Worm (Caenorhabditis elegans): ENCODE measurements around the gene gln-1.

Gene gln-1

ce11 chrX:6059163-6059782 is 1.2 kb downstream of the gln-1 start (continued):
- TF ChIP-seq zfp-3 (GFP tag; conservative IDR thresholded peaks at IDR 0.05) (no peak), hlh-11 (tag; optimal IDR thresholded peaks at IDR 0.05) (peak; percentile 64)

ce11 chrX:6064385-6064784 is 6.3 kb downstream of the gln-1 start:
- no peak for TF ChIP-seq pqm-1 (tag; optimal IDR thresholded peaks at IDR 0.05)
- no peak for TF ChIP-seq ceh-20 (GFP tag; IDR thresholded peaks at IDR 0.05)
- TF ChIP-seq dmd-8 (GFP tag; IDR thresholded peaks at IDR 0.05): no peak
- no peak for TF ChIP-seq nhr-102 (tag; optimal IDR thresholded peaks at IDR 0.05)
- TF ChIP-seq mdl-1 (tag; optimal IDR thresholded peaks at IDR 0.05): peak in 1 of 2 experiments; percentile 23
- no peak for TF ChIP-seq snpc-4 (tag; optimal IDR thresholded peaks at IDR 0.05)
- no peak for TF ChIP-seq tag-97 (GFP tag; IDR thresholded peaks at IDR 0.05)
- no peak for TF ChIP-seq ZK546.5 (tag; optimal IDR thresholded peaks at IDR 0.05)
- no peak for TF ChIP-seq lin-1 (GFP tag; IDR thresholded peaks at IDR 0.05)
- no peak for TF ChIP-seq zag-1 (tag; optimal IDR thresholded peaks at IDR 0.05)
- TF ChIP-seq hlh-30 (tag; optimal IDR thresholded peaks at IDR 0.05; ENCODE audit: insufficient read depth): peak; percentile 9
- no peak for TF ChIP-seq dpl-1 (GFP tag; optimal IDR thresholded peaks at IDR 0.05)
- peak; percentile 25 for TF ChIP-seq hlh-11 (tag; optimal IDR thresholded peaks at IDR 0.05)
- no peak for TF ChIP-seq zip-2 (tag; optimal IDR thresholded peaks at IDR 0.05)

- no peak for TF ChIP-seq F37D6.2 (tag; optimal IDR thresholded peaks at IDR 0.05)
- no peak for TF ChIP-seq nhr-6 (tag; optimal IDR thresholded peaks at IDR 0.05)
- TF ChIP-seq unc-130 (GFP tag; optimal IDR thresholded peaks at IDR 0.05): no peak
- no peak for TF ChIP-seq nhr-10 (tag; optimal IDR thresholded peaks at IDR 0.05)
- TF ChIP-seq unc-62 (GFP tag; optimal IDR thresholded peaks at IDR 0.05 in 1 of 2): peak in 1 of 2 experiments; percentile 92
- TF ChIP-seq unc-62 (tag; optimal IDR thresholded peaks at IDR 0.05): no peak
- no peak for TF ChIP-seq dmd-8 (GFP tag; IDR thresholded peaks at IDR 0.05)
- no peak for TF ChIP-seq nhr-25 (tag; optimal IDR thresholded peaks at IDR 0.05; ENCODE audit: borderline replicate concordance, insufficient read depth)
Measured at ce11 chrX:6065936-6066452, 7.9 kb downstream of the gln-1 start, which contains the start of gene ptr-4. TSS of gene ptr-4 (minus strand) at chrX:6065986.

ce11 chrX:6066618-6067017 is 8.6 kb downstream of the gln-1 start:
- TF ChIP-seq egl-43 (GFP tag; IDR thresholded peaks at IDR 0.05) (no peak), unc-39 (tag; optimal IDR thresholded peaks at IDR 0.05) (no peak), mxl-3 (GFP tag; optimal IDR thresholded peaks at IDR 0.05) (no peak), vab-7 (GFP tag; IDR thresholded peaks at IDR 0.05) (no peak), nhr-10 (tag; optimal IDR thresholded peaks at IDR 0.05) (no peak), lim-7 (GFP tag; IDR thresholded peaks at IDR 0.05) (no peak), lin-13 (GFP tag; optimal IDR thresholded peaks at IDR 0.05) (no peak), ceh-32 (tag; optimal IDR thresholded peaks at IDR 0.05; ENCODE audit: poor library complexity) (no peak)

- no peak for TF ChIP-seq nhr-6 (tag; optimal IDR thresholded peaks at IDR 0.05)
- TF ChIP-seq aly-2 (tag; optimal IDR thresholded peaks at IDR 0.05): no peak
- TF ChIP-seq daf-19 (GFP tag; conservative IDR thresholded peaks at IDR 0.05): no peak
- no peak for TF ChIP-seq ZK546.5 (tag; optimal IDR thresholded peaks at IDR 0.05)
- TF ChIP-seq lsy-2 (tag; optimal IDR thresholded peaks at IDR 0.05): no peak
- no peak for TF ChIP-seq ama-1 (optimal IDR thresholded peaks at IDR 0.05)
- no peak for TF ChIP-seq ceh-28 (tag; optimal IDR thresholded peaks at IDR 0.05)
- TF ChIP-seq ceh-32 (tag; optimal IDR thresholded peaks at IDR 0.05; ENCODE audit: poor library complexity): no peak
- no peak for TF ChIP-seq lin-15B (tag; optimal IDR thresholded peaks at IDR 0.05)
- no peak for TF ChIP-seq nhr-102 (tag; optimal IDR thresholded peaks at IDR 0.05)
Measured at ce11 chrX:6075209-6075608, 17.2 kb downstream of the gln-1 start, which contains the start of gene lgc-58. TSS of gene lgc-58 (plus strand) at chrX:6075509.
